Fruit fly (Drosophila melanogaster) whole organism, embryonic: ENCODE measurements around the gene CG5050.
A peak's percentile ranks its signal among the peaks of the same experiment; 100 is the strongest.

Experiments used
- ATbp ChIP-seq: fragments of 200-800 bp; sonication (Bioruptor generic); optimal IDR thresholded peaks from 2 replicates; lab custom pipeline; 2017; ENCODE audit warnings: missing biosample characterization, mild to moderate bottlenecking, missing genetic modification characterization, missing genetic modification reagents
- Antp ChIP-seq: fragments of 200-800 bp; sonication (Bioruptor generic); optimal IDR thresholded peaks from 3 replicates; lab custom pipeline; 2016; ENCODE audit warnings: missing biosample characterization, missing genetic modification characterization
- Awh ChIP-seq: fragments of 200-800 bp; sonication (Bioruptor generic); IDR thresholded peaks from 2 replicates; pipeline ENCODE4, ENCODE4 v1.3.6; 2022; ENCODE audit warnings: missing biosample characterization, missing genetic modification characterization
- CG10274 ChIP-seq: fragments of 200-800 bp; sonication (Bioruptor generic); optimal IDR thresholded peaks from 3 replicates; lab custom pipeline; 2017; ENCODE audit warnings: missing biosample characterization, mild to moderate bottlenecking, missing genetic modification characterization
- CG10959 ChIP-seq: fragments of 200-800 bp; sonication (Bioruptor generic); IDR thresholded peaks from 2 replicates; pipeline ENCODE4 v1.3.6; 2022; ENCODE audit warnings: missing biosample characterization, missing genetic modification characterization
- CG11560 ChIP-seq: fragments of 200-800 bp; sonication (Bioruptor generic); IDR thresholded peaks from 3 replicates; pipeline ENCODE4 v1.3.6; 2022; ENCODE audit warnings: missing biosample characterization, missing genetic modification characterization
- CG12659 ChIP-seq: fragments of 200-800 bp; sonication (Bioruptor generic); optimal IDR thresholded peaks from 3 replicates; lab custom pipeline; 2017; ENCODE audit warnings: mild to moderate bottlenecking, missing biosample characterization, missing genetic modification reagents, missing genetic modification characterization
- CG14050 ChIP-seq: fragments of 200-800 bp; sonication (Bioruptor generic); IDR thresholded peaks from 3 replicates; pipeline ENCODE4 v1.3.6; 2022; ENCODE audit warnings: missing biosample characterization, missing genetic modification characterization
- CG15269 ChIP-seq: fragments of 200-800 bp; sonication (Bioruptor generic); optimal IDR thresholded peaks from 2 replicates; lab custom pipeline; 2018; ENCODE audit warnings: missing biosample characterization, mild to moderate bottlenecking, missing genetic modification characterization, moderate library complexity
- CG16813 ChIP-seq: fragments of 200-800 bp; sonication (Bioruptor generic); IDR thresholded peaks from 3 replicates; pipeline ENCODE4 v1.3.6; 2022; ENCODE audit warnings: missing biosample characterization, missing genetic modification characterization; ENCODE audit not compliant: partially characterized antibody
- CG17328 ChIP-seq: fragments of 200-800 bp; sonication (Bioruptor generic); IDR thresholded peaks from 2 replicates; pipeline ENCODE4 v1.3.6; 2022; ENCODE audit warnings: missing biosample characterization, missing genetic modification characterization
- CG17912 ChIP-seq: fragments of 200-800 bp; sonication (Bioruptor generic); optimal IDR thresholded peaks from 2 replicates; lab custom pipeline; 2018; ENCODE audit warnings: missing biosample characterization, mild to moderate bottlenecking, missing genetic modification characterization
- CG18619 ChIP-seq: fragments of 200-800 bp; sonication (Bioruptor generic); optimal IDR thresholded peaks from 3 replicates; lab custom pipeline; 2017; ENCODE audit warnings: missing biosample characterization, mild to moderate bottlenecking, missing genetic modification characterization
- CG2202 ChIP-seq: fragments of 200-800 bp; sonication (Bioruptor generic); optimal IDR thresholded peaks from 2 replicates; lab custom pipeline; 2018; ENCODE audit warnings: missing biosample characterization, mild to moderate bottlenecking, missing genetic modification characterization
- CG2875 ChIP-seq: fragments of 200-800 bp; sonication (Bioruptor generic); optimal IDR thresholded peaks from 2 replicates; lab custom pipeline; 2017; ENCODE audit warnings: missing biosample characterization, mild to moderate bottlenecking, missing genetic modification characterization, missing genetic modification reagents
- CG33557 ChIP-seq: fragments of 200-800 bp; sonication (Bioruptor generic); optimal IDR thresholded peaks from 2 replicates; lab custom pipeline; 2019; ENCODE audit warnings: missing biosample characterization, mild to moderate bottlenecking, missing genetic modification characterization, moderate library complexity
- CG3726 ChIP-seq: fragments of 200-800 bp; sonication (Bioruptor generic); IDR thresholded peaks from 3 replicates; pipeline ENCODE4, ENCODE4 v1.3.6; 2022; ENCODE audit warnings: missing biosample characterization, missing genetic modification characterization
- CG4282 ChIP-seq: fragments of 200-800 bp; sonication (Bioruptor generic); optimal IDR thresholded peaks from 2 replicates; lab custom pipeline; 2016; ENCODE audit warnings: missing biosample characterization, missing genetic modification characterization
- CG4854 ChIP-seq: fragments of 200-800 bp; sonication (Bioruptor generic); optimal IDR thresholded peaks from 2 replicates; lab custom pipeline; 2016; ENCODE audit warnings: missing biosample characterization, missing genetic modification characterization, inconsistent platforms
- CG7963 ChIP-seq: fragments of 200-800 bp; sonication (Bioruptor generic); IDR thresholded peaks from 3 replicates; pipeline ENCODE4 v1.3.6; 2022; ENCODE audit warnings: missing biosample characterization, missing genetic modification characterization; ENCODE audit not compliant: partially characterized antibody
- CG8924 ChIP-seq: fragments of 200-800 bp; optimal IDR thresholded peaks from 3 replicates; lab custom pipeline; 2019; ENCODE audit warnings: missing biosample characterization, mild to moderate bottlenecking, missing genetic modification characterization, moderate library complexity
- Camta ChIP-seq: fragments of 200-800 bp; sonication (Bioruptor generic); optimal IDR thresholded peaks from 2 replicates; lab custom pipeline; 2016; ENCODE audit warnings: missing biosample characterization, missing genetic modification characterization
- CrebB ChIP-seq: fragments of 200-800 bp; sonication (Bioruptor generic); optimal IDR thresholded peaks from 3 replicates; lab custom pipeline; 2018; ENCODE audit warnings: missing biosample characterization, mild to moderate bottlenecking, missing genetic modification characterization
- D ChIP-seq, 2 experiments: fragments of 200-800 bp in 1 of 2; fragments of >200 bp in 1 of 2; sonication (Bioruptor generic) in 1 of 2; optimal IDR thresholded peaks; 2 replicates in 1 of 2; 3 replicates in 1 of 2; lab custom pipeline; 2017; ENCODE audit warnings: mild to moderate bottlenecking in 1 of 2, missing biosample characterization in 1 of 2, missing genetic modification characterization in 1 of 2, missing genetic modification reagents in 1 of 2
- D19B ChIP-seq: fragments of 200-800 bp; sonication (Bioruptor generic); optimal IDR thresholded peaks from 2 replicates; lab custom pipeline; 2017; ENCODE audit warnings: missing biosample characterization, mild to moderate bottlenecking, missing genetic modification characterization
- E2f1 ChIP-seq: fragments of 200-800 bp; sonication (Bioruptor generic); IDR thresholded peaks from 2 replicates; pipeline ENCODE4 v1.3.6; 2022; ENCODE audit warnings: missing biosample characterization, missing genetic modification characterization
- GATAe ChIP-seq: fragments of 200-800 bp; sonication (Bioruptor generic); conservative IDR thresholded peaks from 2 replicates; pipeline ENCODE4 v1.3.6; 2022; ENCODE audit warnings: missing biosample characterization, missing genetic modification characterization
- HLHmδ ChIP-seq: fragments of 200-800 bp; sonication (Bioruptor generic); optimal IDR thresholded peaks from 2 replicates; lab custom pipeline; 2018; ENCODE audit warnings: missing biosample characterization, mild to moderate bottlenecking, missing genetic modification characterization, moderate library complexity
- HmgZ ChIP-seq: fragments of 200-800 bp; sonication (Bioruptor generic); optimal IDR thresholded peaks from 2 replicates; lab custom pipeline; 2018; ENCODE audit warnings: missing biosample characterization, mild to moderate bottlenecking, missing genetic modification characterization
- Meics ChIP-seq: fragments of 200-800 bp; sonication (Bioruptor generic); optimal IDR thresholded peaks from 2 replicates; lab custom pipeline; 2017; ENCODE audit warnings: missing biosample characterization, mild to moderate bottlenecking, missing genetic modification characterization
- Sox102F ChIP-seq: fragments of 200-800 bp; sonication (Bioruptor generic); optimal IDR thresholded peaks from 2 replicates; lab custom pipeline; 2018; ENCODE audit warnings: missing biosample characterization, mild to moderate bottlenecking, missing genetic modification characterization, moderate library complexity
- Xbp1 ChIP-seq: fragments of 200-800 bp; sonication (Bioruptor generic); optimal IDR thresholded peaks from 3 replicates; lab custom pipeline; 2016; ENCODE audit warnings: missing biosample characterization, mild to moderate bottlenecking, missing genetic modification characterization
- bigmax ChIP-seq: fragments of 200-800 bp; sonication (Bioruptor generic); optimal IDR thresholded peaks from 2 replicates; lab custom pipeline; 2018; ENCODE audit warnings: missing biosample characterization, mild to moderate bottlenecking, missing genetic modification characterization
- dan ChIP-seq: fragments of 200-800 bp; sonication (Bioruptor generic); IDR thresholded peaks from 2 replicates; pipeline ENCODE4 v1.3.6; 2022; ENCODE audit warnings: missing biosample characterization, missing genetic modification characterization
- eve ChIP-seq, 2 experiments: fragments of >200 bp; optimal IDR thresholded peaks; 2 replicates each; lab custom pipeline; 2017; ENCODE audit warnings: missing biosample characterization in 2 of 2, missing genetic modification characterization in 2 of 2
- fru ChIP-seq: fragments of >200 bp; optimal IDR thresholded peaks from 2 replicates; lab custom pipeline; 2017
- gcm ChIP-seq: fragments of 200-800 bp; sonication (Bioruptor generic); optimal IDR thresholded peaks from 2 replicates; lab custom pipeline; 2019; ENCODE audit warnings: missing biosample characterization, mild to moderate bottlenecking, missing genetic modification characterization, moderate library complexity
- gsb-n ChIP-seq: fragments of 200-800 bp; sonication (Bioruptor generic); optimal IDR thresholded peaks from 3 replicates; lab custom pipeline; 2018; ENCODE audit warnings: missing biosample characterization, mild to moderate bottlenecking, missing genetic modification characterization
- pfk ChIP-seq: fragments of 200-800 bp; sonication (Bioruptor generic); optimal IDR thresholded peaks from 2 replicates; lab custom pipeline; 2018; ENCODE audit warnings: missing biosample characterization, mild to moderate bottlenecking, missing genetic modification characterization, moderate library complexity
- pros ChIP-seq: fragments of 200-800 bp; sonication (Bioruptor generic); optimal IDR thresholded peaks from 3 replicates; lab custom pipeline; 2019; ENCODE audit warnings: missing biosample characterization, mild to moderate bottlenecking, missing genetic modification characterization, moderate library complexity
- rib ChIP-seq: fragments of 200-800 bp; sonication (Bioruptor generic); IDR thresholded peaks from 2 replicates; pipeline ENCODE4 v1.3.6; 2022; ENCODE audit warnings: missing biosample characterization, missing genetic modification characterization
- scrt ChIP-seq: fragments of 200-800 bp; sonication (Bioruptor generic); optimal IDR thresholded peaks from 2 replicates; lab custom pipeline; 2018; ENCODE audit warnings: missing biosample characterization, mild to moderate bottlenecking, missing genetic modification characterization, moderate library complexity
- sens ChIP-seq: fragments of 200-800 bp; sonication (Bioruptor generic); peaks from one replicate; lab custom pipeline; 2016; ENCODE audit warnings: missing biosample characterization, missing genetic modification characterization
- sima ChIP-seq: fragments of 200-800 bp; sonication (Bioruptor generic); optimal IDR thresholded peaks from 2 replicates; lab custom pipeline; 2016; ENCODE audit warnings: missing biosample characterization, missing genetic modification characterization
- so ChIP-seq: fragments of 200-800 bp; sonication (Bioruptor generic); IDR thresholded peaks from 3 replicates; pipeline ENCODE4 v1.3.6; 2022; ENCODE audit warnings: missing biosample characterization, missing genetic modification characterization
- ssp ChIP-seq: fragments of 200-800 bp; sonication (Bioruptor generic); IDR thresholded peaks from 2 replicates; pipeline ENCODE4 v1.3.6; 2022; ENCODE audit warnings: missing biosample characterization, missing genetic modification characterization
- tll ChIP-seq, 2 experiments: fragments of 200-800 bp in 1 of 2; fragments of >200 bp in 1 of 2; sonication (Bioruptor generic) in 1 of 2; optimal IDR thresholded peaks; 2 replicates each; lab custom pipeline; 2017 to 2019; ENCODE audit warnings: missing biosample characterization in 2 of 2, missing genetic modification characterization in 2 of 2, mild to moderate bottlenecking in 1 of 2, moderate library complexity in 1 of 2
- vnd ChIP-seq: fragments of 200-800 bp; sonication (Bioruptor generic); IDR thresholded peaks from 3 replicates; pipeline ENCODE4 v1.3.6; 2022; ENCODE audit warnings: missing biosample characterization, missing genetic modification characterization; ENCODE audit not compliant: partially characterized antibody

CG5050 gene

DNA sequence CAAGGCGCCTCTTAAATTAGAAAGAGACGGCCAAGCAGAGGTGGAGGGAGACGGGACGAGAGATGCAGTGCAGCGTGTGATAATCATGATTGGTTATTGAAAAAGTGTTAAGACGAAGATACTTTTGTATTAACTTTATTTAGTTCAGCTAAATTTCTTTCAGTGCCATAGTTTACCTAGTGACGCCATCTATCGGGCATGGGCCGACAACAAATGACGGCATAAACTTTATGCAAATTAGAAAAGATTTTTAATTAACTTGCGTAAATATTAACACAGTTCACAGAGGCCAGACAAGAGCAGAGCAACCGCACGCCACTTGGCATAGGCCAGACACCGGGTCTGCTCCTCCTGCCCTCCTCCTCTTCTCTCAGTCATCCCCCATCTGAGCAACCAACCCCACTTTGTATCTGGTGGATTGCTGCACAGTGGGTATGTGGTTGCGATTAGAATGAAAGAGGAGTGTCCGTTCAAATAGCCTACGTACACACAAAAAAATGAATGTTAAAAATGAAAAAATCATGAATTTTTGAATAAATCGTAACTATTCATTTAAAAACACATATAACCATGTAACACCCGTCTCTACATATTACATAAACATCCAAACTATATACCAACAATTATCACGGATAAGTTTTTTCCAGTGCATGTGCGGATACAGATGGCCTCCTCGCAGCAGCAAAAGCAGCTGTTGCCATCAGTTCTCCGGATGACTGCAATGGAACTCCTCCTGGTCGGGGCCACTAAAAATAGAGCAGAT is 13.4 kb downstream of the CG5050 start (continued):
- peak; percentile 86 for TF ChIP-seq gsb-n
- peak; percentile 71 for TF ChIP-seq E2f1
- TF ChIP-seq CG17328, result peak; percentile 86; the same call in 1 of the 2 replicates
- peak; percentile 68 for TF ChIP-seq CG2875
- TF ChIP-seq CG15269, result peak; percentile 81
- peak; percentile 88 for TF ChIP-seq Camta (GFP tag; lab: Kevin White, UChicago)
- TF ChIP-seq D19B (GFP tag; lab: Kevin White, UChicago), result peak; percentile 38
- no peak for TF ChIP-seq tll (GFP tag; optimal IDR thresholded peaks at IDR 0.05; lab: Kevin White, UChicago)
- TF ChIP-seq Sox102F (GFP tag; lab: Kevin White, UChicago), result peak; percentile 90
- no peak for TF ChIP-seq CG7963 (GFP tag; lab: Robert Waterston, UW)
- TF ChIP-seq ATbp, result peak; percentile 83
- TF ChIP-seq rib (GFP tag; lab: Robert Waterston, UW), result no peak
- peak; percentile 71 for TF ChIP-seq scrt (GFP tag; lab: Kevin White, UChicago)
- no peak; the same call in 1 of the 2 replicates for TF ChIP-seq dan
- no peak for TF ChIP-seq CG10274 (GFP tag; lab: Kevin White, UChicago)
- peak; percentile 72 for TF ChIP-seq CG12659
- peak; percentile 62; the same call in 1 of the 2 replicates for TF ChIP-seq Awh (GFP tag; lab: Robert Waterston, UW)
- TF ChIP-seq CG10959 (GFP tag; lab: Robert Waterston, UW), result peak; percentile 71
- TF ChIP-seq CG4282, result peak; percentile 69
- peak; percentile 70 for TF ChIP-seq CG18619 (GFP tag; lab: Kevin White, UChicago)
- TF ChIP-seq CG2202, result peak; percentile 77
- TF ChIP-seq HLHmδ (GFP tag; lab: Kevin White, UChicago), result no peak
- peak; percentile 48; the same call in 1 of the 3 replicates for TF ChIP-seq CG11560 (tag; lab: Robert Waterston, UW)
- peak; percentile 9 for TF ChIP-seq CG17912 (GFP tag; lab: Kevin White, UChicago)
- no peak for TF ChIP-seq fru
- TF ChIP-seq bigmax (GFP tag; lab: Kevin White, UChicago), result no peak
- no peak for TF ChIP-seq pfk (GFP tag; lab: Kevin White, UChicago)
- peak; percentile 78 for TF ChIP-seq Meics
- peak; percentile 73 for TF ChIP-seq CG14050 (GFP tag; lab: Robert Waterston, UW)
- TF ChIP-seq CrebB (tag; lab: Kevin White, UChicago), result peak; percentile 75
- TF ChIP-seq HmgZ (tag; lab: Kevin White, UChicago), result peak; percentile 73
- TF ChIP-seq pros (GFP tag; lab: Kevin White, UChicago), result no peak
- no peak for TF ChIP-seq vnd (GFP tag; lab: Robert Waterston, UW)
- peak; percentile 64; the same call in 1 of the 3 replicates for TF ChIP-seq so (GFP tag; lab: Robert Waterston, UW)
- peak in 1 of 2 experiments; percentile 93 for TF ChIP-seq eve (GFP tag; optimal IDR thresholded peaks at IDR 0.05; lab: Kevin White, UChicago)
- TF ChIP-seq ssp (GFP tag; lab: Robert Waterston, UW), result peak; percentile 74
- peak; percentile 78 for TF ChIP-seq Xbp1 (GFP tag; lab: Kevin White, UChicago)
- TF ChIP-seq CG3726 (GFP tag; lab: Robert Waterston, UW), result peak; percentile 74; the same call in 2 of the 3 replicates
- TF ChIP-seq sima, result peak; percentile 65
- TF ChIP-seq D (optimal IDR thresholded peaks at IDR 0.05; lab: Kevin White, UChicago), result no peak
- TF ChIP-seq D (GFP tag; optimal IDR thresholded peaks at IDR 0.05; lab: Kevin White, UChicago), result peak; percentile 89
- no peak for TF ChIP-seq CG8924 (tag; lab: Kevin White, UChicago)
- TF ChIP-seq CG33557 (GFP tag; lab: Kevin White, UChicago), result peak; percentile 60
- peak; percentile 74 for TF ChIP-seq Antp (GFP tag; lab: Kevin White, UChicago)
- no peak for TF ChIP-seq CG16813 (GFP tag; lab: Robert Waterston, UW)
- no peak for TF ChIP-seq GATAe (GFP tag; lab: Robert Waterston, UW)
- TF ChIP-seq gcm, result no peak
- peak; percentile 98 for TF ChIP-seq sens (GFP tag; lab: Kevin White, UChicago)
- TF ChIP-seq CG4854 (GFP tag; lab: Kevin White, UChicago), result peak; percentile 58
